In the genomic region with DNA sequence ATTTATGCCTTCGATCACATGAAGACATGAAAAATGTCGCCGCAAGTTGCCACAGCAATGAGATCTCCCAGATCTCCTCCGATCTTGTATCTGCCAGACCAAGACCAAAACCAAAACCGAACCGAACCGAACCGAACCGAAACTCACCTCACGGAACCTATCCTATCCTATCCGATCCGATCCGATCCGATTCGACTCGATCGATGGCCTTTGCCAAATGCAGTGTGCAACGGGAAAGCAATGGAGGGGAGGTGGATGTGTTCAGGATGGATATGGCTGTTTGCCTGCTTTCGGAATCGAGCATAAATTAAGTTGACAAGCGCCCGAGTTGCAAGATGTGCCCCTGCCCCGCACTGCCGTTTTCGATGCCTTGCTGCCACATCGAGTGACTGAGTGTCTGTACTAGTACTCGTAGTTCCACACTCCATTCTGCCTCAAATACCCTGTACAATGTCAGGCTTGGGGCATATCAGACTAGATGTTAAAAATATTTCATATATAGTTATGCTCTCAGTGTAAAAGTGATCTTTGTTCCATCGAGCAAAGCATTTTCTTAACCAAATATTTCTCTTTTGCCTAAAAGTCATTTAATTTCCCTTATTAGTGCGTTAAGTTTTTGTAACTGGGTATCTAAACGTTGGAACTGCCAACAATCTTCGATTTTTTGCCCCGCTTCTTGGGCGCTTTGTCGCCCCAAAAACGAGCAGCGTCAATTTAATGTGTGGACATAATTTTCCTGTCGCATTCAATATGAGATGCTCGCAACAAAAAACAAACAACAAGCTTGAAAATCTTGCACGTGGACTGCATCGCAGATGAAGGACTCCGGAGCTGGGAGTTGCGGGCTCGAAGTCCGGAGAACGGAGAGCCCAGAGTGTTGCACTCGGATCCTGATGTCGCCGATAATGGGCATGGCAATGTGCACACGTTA, we compare ENCODE assay signal across 4 fruit fly cellular contexts.
TF ChIP-seq lines count a peak whose summit lies in the region.

No protein-coding gene starts in this region.

TF ChIP-seq in whole organism, embryonic, 481 proteins besides CTCF, POLR2A, EP300 and RAD21 (continued from another document and continues in another):
- TF ChIP-seq CG7839 (tag; optimal IDR thresholded peaks at IDR 0.05; lab: Kevin White, UChicago) (peak; percentile 86), CG14965 (GFP tag; optimal IDR thresholded peaks at IDR 0.05; lab: Kevin White, UChicago; ENCODE audit: borderline replicate concordance) (peak; percentile 35), CG3726 (GFP tag; IDR thresholded peaks at IDR 0.05; lab: Robert Waterston, UW) (peak; percentile 67; the same call in 1 of the 3 replicates), al (GFP tag; IDR thresholded peaks at IDR 0.05; lab: Robert Waterston, UW) (no peak), D (optimal IDR thresholded peaks at IDR 0.05; lab: Kevin White, UChicago) (no peak), D (GFP tag; optimal IDR thresholded peaks at IDR 0.05; lab: Kevin White, UChicago) (peak; percentile 87), CG3163 (GFP tag; optimal IDR thresholded peaks at IDR 0.05; lab: Kevin White, UChicago) (peak; percentile 19), dysf (GFP tag; IDR thresholded peaks at IDR 0.05; lab: Robert Waterston, UW) (peak; percentile 74), gsb (GFP tag; IDR thresholded peaks at IDR 0.05; lab: Robert Waterston, UW) (no peak), CG30020 (tag; optimal IDR thresholded peaks at IDR 0.05; lab: Kevin White, UChicago) (peak; percentile 23), shn (GFP tag; optimal IDR thresholded peaks at IDR 0.05; lab: Kevin White, UChicago) (peak; percentile 64), cwo (GFP tag; optimal IDR thresholded peaks at IDR 0.05; lab: Kevin White, UChicago) (no peak), lbe (GFP tag; optimal IDR thresholded peaks at IDR 0.05; lab: Kevin White, UChicago) (peak; percentile 47), CG17568 (GFP tag; optimal IDR thresholded peaks at IDR 0.05; lab: Kevin White, UChicago) (peak; percentile 54), Vsx1 (GFP tag; optimal IDR thresholded peaks at IDR 0.05; lab: Kevin White, UChicago) (peak; percentile 12), Meics (GFP tag; optimal IDR thresholded peaks at IDR 0.05; lab: Kevin White, UChicago) (no peak), unc-4 (GFP tag; IDR thresholded peaks at IDR 0.05; lab: Robert Waterston, UW; ENCODE audit: partially characterized antibody) (no peak), gt (GFP tag; IDR thresholded peaks at IDR 0.05; lab: Robert Waterston, UW) (peak; percentile 33; the same call in 1 of the 2 replicates), CG3838 (GFP tag; optimal IDR thresholded peaks at IDR 0.05; lab: Kevin White, UChicago) (peak; percentile 40), dan (GFP tag; IDR thresholded peaks at IDR 0.05; lab: Robert Waterston, UW) (peak; percentile 76), CG10543 (GFP tag; optimal IDR thresholded peaks at IDR 0.05; lab: Kevin White, UChicago) (no peak), Bgb (GFP tag; IDR thresholded peaks at IDR 0.05; lab: Robert Waterston, UW; ENCODE audit: partially characterized antibody) (no peak), en (GFP tag; optimal IDR thresholded peaks at IDR 0.05; lab: Kevin White, UChicago) (peak; percentile 77), sc (optimal IDR thresholded peaks at IDR 0.05; lab: Kevin White, UChicago) (no peak), sc (GFP tag; optimal IDR thresholded peaks at IDR 0.05; lab: Kevin White, UChicago) (peak; percentile 84), cad (GFP tag; optimal IDR thresholded peaks at IDR 0.05; lab: Kevin White, UChicago) (no peak), kay (GFP tag; optimal IDR thresholded peaks at IDR 0.05; lab: Kevin White, UChicago) (peak; percentile 58), CG8765 (GFP tag; IDR thresholded peaks at IDR 0.05; lab: Robert Waterston, UW) (peak; percentile 69; the same call in 1 of the 2 replicates), Tbp (GFP tag; optimal IDR thresholded peaks at IDR 0.05; lab: Kevin White, UChicago) (no peak)

TF ChIP-seq in whole organism, prepupa, 60 proteins besides CTCF, POLR2A, EP300 and RAD21 (continued from another document and continues in another):
- no peak for TF ChIP-seq Hr38 (GFP tag; optimal IDR thresholded peaks at IDR 0.05; lab: Kevin White, UChicago)
- peak; percentile 9 for TF ChIP-seq CG6854 (GFP tag; optimal IDR thresholded peaks at IDR 0.05; lab: Kevin White, UChicago)
- peak; percentile 74 for TF ChIP-seq Sox15 (GFP tag; optimal IDR thresholded peaks at IDR 0.05; lab: Kevin White, UChicago)
- TF ChIP-seq CG8319 (GFP tag; optimal IDR thresholded peaks at IDR 0.05; lab: Kevin White, UChicago) = peak; percentile 73
- peak; percentile 90 for TF ChIP-seq net (GFP tag; optimal IDR thresholded peaks at IDR 0.05; lab: Kevin White, UChicago)
- peak; percentile 73 for TF ChIP-seq Ets21C (GFP tag; optimal IDR thresholded peaks at IDR 0.05; lab: Kevin White, UChicago)
- TF ChIP-seq Lpt (GFP tag; optimal IDR thresholded peaks at IDR 0.05; lab: Kevin White, UChicago) = peak; percentile 92
- peak; percentile 94 for TF ChIP-seq Sox14 (GFP tag; optimal IDR thresholded peaks at IDR 0.05; lab: Kevin White, UChicago)
- peak; percentile 86 for TF ChIP-seq CG8632 (GFP tag; optimal IDR thresholded peaks at IDR 0.05; lab: Kevin White, UChicago)
- peak; percentile 88 for TF ChIP-seq topi (GFP tag; optimal IDR thresholded peaks at IDR 0.05; lab: Kevin White, UChicago)
- peak; percentile 92 for TF ChIP-seq svp (GFP tag; lab: Kevin White, UChicago)
- TF ChIP-seq CG31627 (GFP tag; optimal IDR thresholded peaks at IDR 0.05; lab: Kevin White, UChicago) = peak; percentile 84
- TF ChIP-seq CG9139 (GFP tag; optimal IDR thresholded peaks at IDR 0.05; lab: Kevin White, UChicago) = peak; percentile 86
- TF ChIP-seq CG10669 (GFP tag; optimal IDR thresholded peaks at IDR 0.05; lab: Kevin White, UChicago) = peak; percentile 90
- TF ChIP-seq CG7368 (GFP tag; optimal IDR thresholded peaks at IDR 0.05; lab: Kevin White, UChicago) = peak; percentile 83
- TF ChIP-seq CG15336 (GFP tag; IDR thresholded peaks at IDR 0.05; lab: Robert Waterston, UW) = peak; percentile 94
- peak; percentile 87 for TF ChIP-seq Gug (GFP tag; IDR thresholded peaks at IDR 0.05; lab: Robert Waterston, UW)
- TF ChIP-seq CG11902 (GFP tag; optimal IDR thresholded peaks at IDR 0.05; lab: Kevin White, UChicago) = peak; percentile 82
- TF ChIP-seq achi (GFP tag; optimal IDR thresholded peaks at IDR 0.05; lab: Kevin White, UChicago) = peak; percentile 93
- peak; percentile 95 for TF ChIP-seq Eip75B (GFP tag; optimal IDR thresholded peaks at IDR 0.05; lab: Kevin White, UChicago)
- peak; percentile 46 for TF ChIP-seq fd85E (GFP tag; optimal IDR thresholded peaks at IDR 0.05; lab: Kevin White, UChicago)
- peak; percentile 75 for TF ChIP-seq Smox (GFP tag; optimal IDR thresholded peaks at IDR 0.05; lab: Kevin White, UChicago)
- peak; percentile 86 for TF ChIP-seq CG16779 (tag; optimal IDR thresholded peaks at IDR 0.05; lab: Kevin White, UChicago)
- peak; percentile 94 for TF ChIP-seq Ets96B (tag; optimal IDR thresholded peaks at IDR 0.05; lab: Kevin White, UChicago)
- peak; percentile 96 for TF ChIP-seq CG32006 (GFP tag; optimal IDR thresholded peaks at IDR 0.05; lab: Kevin White, UChicago)
- peak; percentile 80 for TF ChIP-seq lz (GFP tag; optimal IDR thresholded peaks at IDR 0.05; lab: Kevin White, UChicago)
- TF ChIP-seq CG6792 (GFP tag; optimal IDR thresholded peaks at IDR 0.05; lab: Kevin White, UChicago) = peak; percentile 91
- peak; percentile 85 for TF ChIP-seq cyc (GFP tag; optimal IDR thresholded peaks at IDR 0.05; lab: Kevin White, UChicago)
- peak; percentile 84 for TF ChIP-seq CG11762 (GFP tag; optimal IDR thresholded peaks at IDR 0.05; lab: Kevin White, UChicago; ENCODE audit: insufficient read depth)
- peak; percentile 95 for TF ChIP-seq CG10631 (GFP tag; optimal IDR thresholded peaks at IDR 0.05; lab: Kevin White, UChicago)
- peak; percentile 82 for TF ChIP-seq Hr39 (GFP tag; optimal IDR thresholded peaks at IDR 0.05; lab: Kevin White, UChicago)

TF ChIP-seq in whole organism, pupa, 21 proteins besides CTCF, POLR2A, EP300 and RAD21 (continued from another document):
- TF ChIP-seq Snoo (tag; optimal IDR thresholded peaks at IDR 0.05; lab: Kevin White, UChicago) = peak; percentile 80

TF ChIP-seq in whole organism, wandering third instar larva, 38 proteins besides CTCF, POLR2A, EP300 and RAD21 (continued from another document):
- no peak for TF ChIP-seq CrebA (GFP tag; optimal IDR thresholded peaks at IDR 0.05; lab: Kevin White, UChicago; ENCODE audit: borderline replicate concordance)
- TF ChIP-seq dmrt93B (GFP tag; optimal IDR thresholded peaks at IDR 0.05; lab: Kevin White, UChicago) = peak; percentile 27
- TF ChIP-seq Myc (optimal IDR thresholded peaks at IDR 0.05; lab: Kevin White, UChicago) = no peak
- TF ChIP-seq CG9705 (GFP tag; optimal IDR thresholded peaks at IDR 0.05; lab: Kevin White, UChicago) = no peak
- TF ChIP-seq Sp1 (GFP tag; optimal IDR thresholded peaks at IDR 0.05; lab: Kevin White, UChicago) = peak; percentile 63
- TF ChIP-seq N (GFP tag; optimal IDR thresholded peaks at IDR 0.05; lab: Kevin White, UChicago) = no peak
- peak; percentile 74 for TF ChIP-seq rgr (GFP tag; optimal IDR thresholded peaks at IDR 0.05; lab: Kevin White, UChicago)
- peak; percentile 77 for TF ChIP-seq fru (GFP tag; optimal IDR thresholded peaks at IDR 0.05; lab: Kevin White, UChicago)
- TF ChIP-seq dl (GFP tag; optimal IDR thresholded peaks at IDR 0.05; lab: Kevin White, UChicago; ENCODE audit: insufficient read depth in 1 of 2, partially characterized antibody in 2 of 2) = no peak
- TF ChIP-seq sage (GFP tag; optimal IDR thresholded peaks at IDR 0.05; lab: Kevin White, UChicago) = peak; percentile 55
- peak; percentile 81 for TF ChIP-seq ey (GFP tag; optimal IDR thresholded peaks at IDR 0.05; lab: Kevin White, UChicago)
- no peak for TF ChIP-seq Hr78 (GFP tag; optimal IDR thresholded peaks at IDR 0.05; lab: Kevin White, UChicago)
- TF ChIP-seq br (GFP tag; optimal IDR thresholded peaks at IDR 0.05; lab: Kevin White, UChicago) = peak; percentile 70
- no peak for TF ChIP-seq Abd-B (GFP tag; optimal IDR thresholded peaks at IDR 0.05; lab: Kevin White, UChicago)
- no peak for TF ChIP-seq dsf (GFP tag; optimal IDR thresholded peaks at IDR 0.05; lab: Kevin White, UChicago; ENCODE audit: borderline replicate concordance)
- TF ChIP-seq Mio (GFP tag; optimal IDR thresholded peaks at IDR 0.05; lab: Kevin White, UChicago) = no peak
TF ChIP-seq in whole organism, wandering third instar larva: peak in this region for 18.
